Fruit fly (Drosophila melanogaster): ENCODE results near the gene cyc.

cyc gene

dm6 chr3L:19817807-19818531 lies 2.2 kb upstream of the cyc start, which contains the start of the genes Fibp and Deaf1 (continued):
- TF ChIP-seq sima (GFP tag; optimal IDR thresholded peaks at IDR 0.05) (peak; percentile 26), CG1832 (GFP tag; optimal IDR thresholded peaks at IDR 0.05) (no peak), nmo (GFP tag; optimal IDR thresholded peaks at IDR 0.05) (peak; percentile 89), abd-A (tag; optimal IDR thresholded peaks at IDR 0.05) (no peak), repo (GFP tag; optimal IDR thresholded peaks at IDR 0.05) (peak; percentile 51), CG3163 (GFP tag; optimal IDR thresholded peaks at IDR 0.05) (peak; percentile 56), CG15696 (tag; optimal IDR thresholded peaks at IDR 0.05) (peak; percentile 77), zen2 (GFP tag; IDR thresholded peaks at IDR 0.05; ENCODE audit: partially characterized antibody) (peak; percentile 97), CG11696 (GFP tag; IDR thresholded peaks at IDR 0.05) (no peak), ro (GFP tag; IDR thresholded peaks at IDR 0.05) (no peak), CG11695 (GFP tag; IDR thresholded peaks at IDR 0.05) (no peak), chm (GFP tag; IDR thresholded peaks at IDR 0.05) (no peak), CG7839 (tag; optimal IDR thresholded peaks at IDR 0.05) (peak; percentile 74), grau (tag; optimal IDR thresholded peaks at IDR 0.05) (peak; percentile 79), CG32767 (GFP tag; IDR thresholded peaks at IDR 0.05) (peak; percentile 34; the same call in 1 of the 2 replicates), jing (GFP tag; optimal IDR thresholded peaks at IDR 0.05) (no peak), CG16813 (GFP tag; IDR thresholded peaks at IDR 0.05; ENCODE audit: partially characterized antibody) (peak; percentile 100), CG42726 (GFP tag; IDR thresholded peaks at IDR 0.05; ENCODE audit: partially characterized antibody) (peak; percentile 99), CG17385 (GFP tag; optimal IDR thresholded peaks at IDR 0.05) (peak; percentile 97), Nf-YB (GFP tag; optimal IDR thresholded peaks at IDR 0.05) (peak; percentile 35), zen (tag; optimal IDR thresholded peaks at IDR 0.05) (peak; percentile 75), CG1529 (GFP tag; optimal IDR thresholded peaks at IDR 0.05) (peak; percentile 29), E2f2 (GFP tag; IDR thresholded peaks at IDR 0.05) (no peak), Dip2 (GFP tag; IDR thresholded peaks at IDR 0.05) (no peak), fd64A (GFP tag; optimal IDR thresholded peaks at IDR 0.05) (no peak), h (optimal IDR thresholded peaks at IDR 0.05) (no peak), slou (GFP tag; optimal IDR thresholded peaks at IDR 0.05) (peak; percentile 53), CG2889 (GFP tag; IDR thresholded peaks at IDR 0.05) (peak; percentile 62; the same call in 1 of the 3 replicates), yki (optimal IDR thresholded peaks at IDR 0.05) (no peak), aop (GFP tag; IDR thresholded peaks at IDR 0.05) (no peak), CG30020 (tag; optimal IDR thresholded peaks at IDR 0.05) (peak; percentile 78), zf30C (GFP tag; optimal IDR thresholded peaks at IDR 0.05) (no peak), GATAe (GFP tag; conservative IDR thresholded peaks at IDR 0.05) (no peak; the same call in 1 of the 2 replicates), CG18476 (GFP tag; optimal IDR thresholded peaks at IDR 0.05) (peak; percentile 73), CG4617 (GFP tag; optimal IDR thresholded peaks at IDR 0.05; ENCODE audit: borderline replicate concordance) (peak; percentile 91), CG8944 (GFP tag; optimal IDR thresholded peaks at IDR 0.05) (peak; percentile 78), CG12299 (tag; optimal IDR thresholded peaks at IDR 0.05) (peak; percentile 41), CG15269 (tag; optimal IDR thresholded peaks at IDR 0.05) (peak; percentile 68), Awh (GFP tag; IDR thresholded peaks at IDR 0.05) (no peak), ara (GFP tag; IDR thresholded peaks at IDR 0.05) (no peak), CG10565 (GFP tag; optimal IDR thresholded peaks at IDR 0.05) (no peak), CG34376 (GFP tag; optimal IDR thresholded peaks at IDR 0.05) (peak; percentile 50), sob (GFP tag; IDR thresholded peaks at IDR 0.05) (peak; percentile 81; the same call in 1 of the 2 replicates), salm (tag; optimal IDR thresholded peaks at IDR 0.05) (no peak), CG33213 (GFP tag; optimal IDR thresholded peaks at IDR 0.05) (peak; percentile 80), CG2199 (GFP tag; IDR thresholded peaks at IDR 0.05) (no peak; the same call in 2 of the 3 replicates), CG3726 (GFP tag; IDR thresholded peaks at IDR 0.05) (no peak), D19B (GFP tag; optimal IDR thresholded peaks at IDR 0.05) (peak; percentile 47), CG6683 (GFP tag; optimal IDR thresholded peaks at IDR 0.05) (peak; percentile 16), CG1647 (GFP tag; optimal IDR thresholded peaks at IDR 0.05) (peak; percentile 67)
